Fruit fly (Drosophila melanogaster) whole organism, wandering third instar larva: ENCODE results near the gene MED17.

Experiments used
- CG9705 ChIP-seq: fragments of 200-800 bp; sonication (Bioruptor generic); optimal IDR thresholded peaks from 2 replicates; lab custom pipeline; 2018; ENCODE audit warnings: missing biosample characterization, mild to moderate bottlenecking, missing genetic modification characterization
- h ChIP-seq: fragments of 200-800 bp; sonication (Bioruptor generic); optimal IDR thresholded peaks from 3 replicates; lab custom pipeline; 2016; ENCODE audit warnings: missing biosample characterization, mild to moderate bottlenecking, missing genetic modification characterization
- psq ChIP-seq: fragments of 200-800 bp; sonication (Bioruptor generic); optimal IDR thresholded peaks from 3 replicates; lab custom pipeline; 2017; ENCODE audit warnings: missing biosample characterization, mild to moderate bottlenecking, missing genetic modification characterization, moderate library complexity
- sv ChIP-seq: fragments of 200-800 bp; sonication (Bioruptor generic); optimal IDR thresholded peaks from 3 replicates; lab custom pipeline; 2016; ENCODE audit warnings: missing biosample characterization, missing genetic modification characterization

- no peak for TF ChIP-seq CG9705
- TF ChIP-seq psq = no peak
- TF ChIP-seq h (GFP tag; lab: Kevin White, UChicago) = no peak
- TF ChIP-seq sv (GFP tag; lab: Kevin White, UChicago) = no peak
Measured at dm6 chr3R:18234699-18235257, 45.9 kb downstream of the MED17 start.
